Worm (Caenorhabditis elegans): ENCODE measurements around the gene F43C11.1.

DNA sequence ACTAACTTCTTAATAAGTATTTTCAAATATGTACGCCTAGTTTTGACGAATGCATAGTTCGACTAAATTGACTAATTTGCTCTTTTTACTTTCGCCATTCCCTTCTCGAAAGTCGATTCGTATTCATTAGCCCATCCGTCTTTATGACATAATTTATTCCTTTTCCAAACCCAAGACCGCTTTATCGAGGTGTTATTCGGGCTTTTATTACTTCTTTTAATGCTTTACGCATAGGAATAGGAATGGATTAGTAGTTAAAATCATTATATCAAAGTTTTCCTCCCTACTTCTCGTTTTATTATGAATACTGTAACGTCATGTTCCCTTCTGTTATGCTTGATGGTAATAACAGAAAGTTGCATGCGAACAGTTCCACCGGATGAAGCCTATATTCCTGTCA, 18.1 kb downstream of the F43C11.1 start, which contains the start of gene F16G10.2:
- TF ChIP-seq nfya-2 (GFP tag; IDR thresholded peaks at IDR 0.05) = no peak
- no peak for TF ChIP-seq tlf-1 (GFP tag; optimal IDR thresholded peaks at IDR 0.05)
- TF ChIP-seq madf-3 (GFP tag; IDR thresholded peaks at IDR 0.05) = no peak
